Worm (Caenorhabditis elegans) whole organism, midembryonic: ENCODE data around the gene Y102F5A.1.

Source experiments
- flt-1 ChIP-seq: fragments of 200-800 bp; sonication (Bioruptor generic); IDR thresholded peaks from 2 replicates; pipeline ENCODE4 v1.3.6; 2022; ENCODE audit warnings: missing genetic modification characterization, missing compliant biosample characterization
- klf-2 ChIP-seq: fragments of 200-800 bp; sonication (Bioruptor generic); conservative IDR thresholded peaks from 2 replicates; pipeline ENCODE4 v1.3.6; 2022; ENCODE audit warnings: missing genetic modification reagents, missing genetic modification characterization, missing compliant biosample characterization
- tab-1 ChIP-seq: fragments of 200-800 bp; sonication (Bioruptor generic); IDR thresholded peaks from 2 replicates; pipeline ENCODE4 v1.3.6; 2022; ENCODE audit warnings: missing genetic modification characterization, missing compliant biosample characterization
- ztf-23 ChIP-seq: fragments of 200-800 bp; sonication (Bioruptor generic); IDR thresholded peaks from 2 replicates; pipeline ENCODE4 v1.3.6; 2022; ENCODE audit warnings: missing genetic modification reagents, missing genetic modification characterization, missing compliant biosample characterization
- ztf-29 ChIP-seq: fragments of 200-800 bp; sonication (Bioruptor generic); IDR thresholded peaks from 2 replicates; pipeline ENCODE4 v1.3.6; 2022; ENCODE audit warnings: missing genetic modification reagents, missing genetic modification characterization, missing compliant biosample characterization

DNA sequence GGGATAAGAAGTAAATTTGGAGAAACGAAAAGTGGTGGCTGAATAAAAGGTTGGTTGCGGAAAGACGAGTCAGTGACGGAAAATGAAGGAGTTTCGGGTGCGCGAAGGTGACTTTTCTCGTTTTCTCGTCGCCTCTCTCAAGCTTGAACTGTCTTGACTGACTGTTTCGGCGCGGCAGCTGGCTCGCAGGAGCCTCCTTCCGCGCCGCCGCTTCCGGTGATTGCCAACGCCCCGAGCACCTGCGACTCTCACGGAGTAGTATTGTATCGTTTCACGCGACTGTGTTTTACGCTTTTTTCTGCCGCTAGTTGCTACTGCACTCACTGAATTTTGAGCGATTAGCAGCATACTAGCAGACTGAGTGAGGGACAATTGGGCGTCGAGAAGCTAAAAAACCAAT, 30.5 kb upstream of the Y102F5A.1 start, which contains the start of gene C34E11.2:
- no peak for TF ChIP-seq flt-1
- no peak for TF ChIP-seq ztf-29 (GFP tag; lab: Robert Waterston, UW)
- TF ChIP-seq ztf-23, result no peak
- TF ChIP-seq tab-1 (GFP tag; lab: Robert Waterston, UW), result no peak
- TF ChIP-seq klf-2, result no peak
